Worm (Caenorhabditis elegans): ENCODE data around the gene tbcc-1.

DNA sequence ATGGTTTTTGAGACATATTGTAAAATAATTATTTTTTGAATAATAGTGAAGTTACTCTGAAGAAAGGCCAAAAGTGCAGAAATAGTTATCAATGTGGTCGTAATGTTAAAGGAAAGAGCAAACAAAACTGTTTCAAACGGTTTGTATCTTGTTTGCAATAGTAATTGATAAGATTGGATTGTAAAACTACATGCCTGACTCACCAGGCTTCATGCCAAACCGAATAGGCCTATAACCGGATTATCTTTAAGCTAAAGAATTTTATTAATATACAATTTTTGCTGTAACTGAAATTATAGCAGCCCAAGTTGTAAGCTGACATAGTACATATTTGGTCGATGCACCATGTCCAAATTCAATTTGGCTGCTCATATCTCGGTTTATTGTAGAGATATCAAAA lies 41.7 kb upstream of the tbcc-1 start, which contains the start of gene Y71H2AM.14:
- TF ChIP-seq sox-2 (GFP tag; IDR thresholded peaks at IDR 0.05) = no peak
- TF ChIP-seq fax-1 (tag; optimal IDR thresholded peaks at IDR 0.05) = no peak
- no peak for TF ChIP-seq pqm-1 (tag; optimal IDR thresholded peaks at IDR 0.05)
- TF ChIP-seq ceh-34 (tag; optimal IDR thresholded peaks at IDR 0.05) = no peak
- no peak for TF ChIP-seq ama-1 (optimal IDR thresholded peaks at IDR 0.05)
- no peak for TF ChIP-seq nfya-1 (tag; optimal IDR thresholded peaks at IDR 0.05)
- TF ChIP-seq unc-86 (tag; optimal IDR thresholded peaks at IDR 0.05) = no peak
